Fruit fly (Drosophila melanogaster) whole organism, embryonic: ENCODE data around the gene CG43915.

Experiments used
- Abd-B ChIP-seq: fragments of 200-800 bp; sonication (Bioruptor generic); optimal IDR thresholded peaks from 2 replicates; lab custom pipeline; 2018; ENCODE audit warnings: missing biosample characterization, mild to moderate bottlenecking, missing genetic modification characterization, moderate library complexity
- B-H1 ChIP-seq: fragments of 200-800 bp; sonication (Bioruptor generic); IDR thresholded peaks from 3 replicates; pipeline ENCODE4 v1.3.6; 2022; ENCODE audit warnings: missing biosample characterization, missing genetic modification characterization
- B-H2 ChIP-seq: fragments of 200-800 bp; sonication (Bioruptor generic); optimal IDR thresholded peaks from 2 replicates; lab custom pipeline; 2018; ENCODE audit warnings: missing biosample characterization, mild to moderate bottlenecking, missing genetic modification characterization
- Bdp1 ChIP-seq: fragments of 200-800 bp; sonication (Bioruptor generic); optimal IDR thresholded peaks from 3 replicates; lab custom pipeline; 2016; ENCODE audit warnings: missing biosample characterization, missing genetic modification characterization
- Bgb ChIP-seq: fragments of 200-800 bp; sonication (Bioruptor generic); IDR thresholded peaks from 2 replicates; pipeline ENCODE4 v1.3.6; 2022; ENCODE audit warnings: missing biosample characterization, missing genetic modification characterization; ENCODE audit not compliant: partially characterized antibody
- Bteb2 ChIP-seq: fragments of 200-800 bp; sonication (Bioruptor generic); optimal IDR thresholded peaks from 2 replicates; lab custom pipeline; 2016; ENCODE audit warnings: missing biosample characterization, missing genetic modification characterization
- CG10654 ChIP-seq: fragments of 200-800 bp; sonication (Bioruptor generic); optimal IDR thresholded peaks from 2 replicates; lab custom pipeline; 2016; ENCODE audit warnings: missing biosample characterization, missing genetic modification characterization
- CG11085 ChIP-seq: fragments of 200-800 bp; sonication (Bioruptor generic); IDR thresholded peaks from 2 replicates; pipeline ENCODE4 v1.3.6; 2022; ENCODE audit warnings: missing biosample characterization, missing genetic modification characterization
- CG11247 ChIP-seq: fragments of 200-800 bp; sonication (Bioruptor generic); IDR thresholded peaks from 2 replicates; pipeline ENCODE4 v1.3.6; 2022; ENCODE audit warnings: missing biosample characterization, missing genetic modification characterization
- CG11560 ChIP-seq: fragments of 200-800 bp; sonication (Bioruptor generic); IDR thresholded peaks from 3 replicates; pipeline ENCODE4 v1.3.6; 2022; ENCODE audit warnings: missing biosample characterization, missing genetic modification characterization
- CG11695 ChIP-seq: fragments of 200-800 bp; sonication (Bioruptor generic); IDR thresholded peaks from 3 replicates; pipeline ENCODE4 v1.3.6; 2022; ENCODE audit warnings: missing biosample characterization, missing genetic modification characterization
- CG12659 ChIP-seq: fragments of 200-800 bp; sonication (Bioruptor generic); optimal IDR thresholded peaks from 3 replicates; lab custom pipeline; 2017; ENCODE audit warnings: mild to moderate bottlenecking, missing biosample characterization, missing genetic modification reagents, missing genetic modification characterization
- CG12744 ChIP-seq: fragments of 200-800 bp; sonication (Bioruptor generic); optimal IDR thresholded peaks from 2 replicates; lab custom pipeline; 2016; ENCODE audit warnings: missing biosample characterization, missing genetic modification characterization
- CG14860 ChIP-seq: fragments of 200-800 bp; sonication (Bioruptor generic); IDR thresholded peaks from 3 replicates; pipeline ENCODE4 v1.3.6; 2022; ENCODE audit warnings: missing biosample characterization, missing genetic modification characterization; ENCODE audit not compliant: partially characterized antibody
- CG15479 ChIP-seq: fragments of 200-800 bp; sonication (Bioruptor generic); optimal IDR thresholded peaks from 3 replicates; lab custom pipeline; 2019; ENCODE audit warnings: missing biosample characterization, mild to moderate bottlenecking, missing genetic modification characterization, moderate library complexity
- CG15514 ChIP-seq: fragments of 200-800 bp; sonication (Bioruptor generic); optimal IDR thresholded peaks from 3 replicates; lab custom pipeline; 2017; ENCODE audit warnings: missing biosample characterization, missing genetic modification characterization, mild to moderate bottlenecking, moderate library complexity, missing genetic modification reagents
- CG17328 ChIP-seq: fragments of 200-800 bp; sonication (Bioruptor generic); IDR thresholded peaks from 2 replicates; pipeline ENCODE4 v1.3.6; 2022; ENCODE audit warnings: missing biosample characterization, missing genetic modification characterization
- CG17568 ChIP-seq: fragments of 200-800 bp; sonication (Bioruptor generic); optimal IDR thresholded peaks from 2 replicates; lab custom pipeline; 2018; ENCODE audit warnings: missing biosample characterization, mild to moderate bottlenecking, missing genetic modification characterization, moderate library complexity
- CG17829 ChIP-seq: fragments of 200-800 bp; optimal IDR thresholded peaks from 2 replicates; lab custom pipeline; 2019; ENCODE audit warnings: missing biosample characterization, mild to moderate bottlenecking, missing genetic modification characterization, moderate library complexity
- CG32532 ChIP-seq: fragments of 200-800 bp; sonication (Bioruptor generic); IDR thresholded peaks from 2 replicates; pipeline ENCODE4 v1.3.6; 2022; ENCODE audit warnings: missing biosample characterization, missing genetic modification characterization
- CG34422 ChIP-seq: fragments of 200-800 bp; sonication (Bioruptor generic); IDR thresholded peaks from 3 replicates; pipeline ENCODE4 v1.3.6; 2022; ENCODE audit warnings: missing biosample characterization, missing genetic modification characterization
- CG6854 ChIP-seq: fragments of 200-800 bp; sonication (Bioruptor generic); optimal IDR thresholded peaks from 3 replicates; lab custom pipeline; 2017; ENCODE audit warnings: missing biosample characterization, mild to moderate bottlenecking, missing genetic modification characterization
- CG8359 ChIP-seq: fragments of 200-800 bp; sonication (Bioruptor generic); optimal IDR thresholded peaks from 2 replicates; lab custom pipeline; 2017; ENCODE audit warnings: missing biosample characterization, mild to moderate bottlenecking, missing genetic modification characterization, borderline replicate concordance
- CG8924 ChIP-seq: fragments of 200-800 bp; optimal IDR thresholded peaks from 3 replicates; lab custom pipeline; 2019; ENCODE audit warnings: missing biosample characterization, mild to moderate bottlenecking, missing genetic modification characterization, moderate library complexity
- CG9215 ChIP-seq: fragments of 200-800 bp; sonication (Bioruptor generic); IDR thresholded peaks from 2 replicates; pipeline ENCODE4 v1.3.6; 2022; ENCODE audit warnings: missing biosample characterization, missing genetic modification characterization
- CG9437 ChIP-seq: fragments of 200-800 bp; sonication (Bioruptor generic); optimal IDR thresholded peaks from 2 replicates; lab custom pipeline; 2018; ENCODE audit warnings: missing biosample characterization, mild to moderate bottlenecking, missing genetic modification characterization
- CG9797 ChIP-seq: fragments of 200-800 bp; sonication (Bioruptor generic); optimal IDR thresholded peaks from 3 replicates; lab custom pipeline; 2018; ENCODE audit warnings: missing biosample characterization, mild to moderate bottlenecking, missing genetic modification characterization
- CG9876 ChIP-seq: fragments of 200-800 bp; sonication (Bioruptor generic); optimal IDR thresholded peaks from 2 replicates; lab custom pipeline; 2016; ENCODE audit warnings: missing biosample characterization, missing genetic modification characterization
- CTCF ChIP-seq: fragments of 200-800 bp; sonication (Bioruptor generic); optimal IDR thresholded peaks from 2 replicates; lab custom pipeline; 2017; ENCODE audit warnings: missing biosample characterization, mild to moderate bottlenecking, missing genetic modification characterization, moderate library complexity
- HHEX ChIP-seq: fragments of 200-800 bp; sonication (Bioruptor generic); optimal IDR thresholded peaks from 3 replicates; lab custom pipeline; 2017; ENCODE audit warnings: missing biosample characterization, mild to moderate bottlenecking, missing genetic modification characterization, missing genetic modification reagents
- HLH4C ChIP-seq: fragments of 200-800 bp; sonication (Bioruptor generic); IDR thresholded peaks from 3 replicates; pipeline ENCODE4 v1.3.6; 2022; ENCODE audit warnings: missing biosample characterization, missing genetic modification characterization; ENCODE audit not compliant: partially characterized antibody
- Hr51 ChIP-seq, 2 experiments: fragments of 200-800 bp; sonication (Bioruptor generic); optimal IDR thresholded peaks; 2 replicates in 1 of 2; 3 replicates in 1 of 2; lab custom pipeline; 2016 to 2018; ENCODE audit warnings: missing biosample characterization in 2 of 2, missing genetic modification characterization in 2 of 2, mild to moderate bottlenecking in 1 of 2, moderate library complexity in 1 of 2
- NFAT ChIP-seq: fragments of 200-800 bp; sonication (Bioruptor generic); IDR thresholded peaks from 2 replicates; pipeline ENCODE4 v1.3.6; 2022; ENCODE audit warnings: missing biosample characterization, missing genetic modification characterization
- Nf-YC ChIP-seq: fragments of 200-800 bp; optimal IDR thresholded peaks from 3 replicates; lab custom pipeline; 2019; ENCODE audit warnings: missing biosample characterization, mild to moderate bottlenecking, missing genetic modification characterization, moderate library complexity
- Stat92E ChIP-seq, 3 experiments: fragments of >200 bp in 2 of 3; fragments of 200-800 bp in 1 of 3; sonication (Bioruptor generic) in 1 of 3; optimal IDR thresholded peaks; 2 replicates each; lab custom pipeline; 2017 to 2019; ENCODE audit warnings: missing biosample characterization in 3 of 3, missing genetic modification characterization in 3 of 3, mild to moderate bottlenecking in 1 of 3, moderate library complexity in 1 of 3
- bigmax ChIP-seq: fragments of 200-800 bp; sonication (Bioruptor generic); optimal IDR thresholded peaks from 2 replicates; lab custom pipeline; 2018; ENCODE audit warnings: missing biosample characterization, mild to moderate bottlenecking, missing genetic modification characterization
- cas ChIP-seq: fragments of 200-800 bp; sonication (Bioruptor generic); IDR thresholded peaks from 2 replicates; pipeline ENCODE4 v1.3.6; 2022; ENCODE audit warnings: missing biosample characterization, missing genetic modification characterization
- ci ChIP-seq: fragments of 200-800 bp; sonication (Bioruptor generic); IDR thresholded peaks from 3 replicates; pipeline ENCODE4 v1.3.6; 2022; ENCODE audit warnings: missing biosample characterization, missing genetic modification characterization
- dati ChIP-seq: fragments of 200-800 bp; sonication (Bioruptor generic); IDR thresholded peaks from 2 replicates; pipeline ENCODE4 v1.3.6; 2022; ENCODE audit warnings: missing biosample characterization, missing genetic modification characterization
- dysf ChIP-seq: fragments of 200-800 bp; sonication (Bioruptor generic); IDR thresholded peaks from 3 replicates; pipeline ENCODE4 v1.3.6; 2022; ENCODE audit warnings: missing biosample characterization, missing genetic modification characterization
- grau ChIP-seq: fragments of 200-800 bp; optimal IDR thresholded peaks from 3 replicates; lab custom pipeline; 2019; ENCODE audit warnings: missing biosample characterization, mild to moderate bottlenecking, missing genetic modification characterization, moderate library complexity
- jing ChIP-seq: fragments of 200-800 bp; sonication (Bioruptor generic); optimal IDR thresholded peaks from 2 replicates; lab custom pipeline; 2018; ENCODE audit warnings: missing biosample characterization, mild to moderate bottlenecking, missing genetic modification characterization
- klu ChIP-seq: fragments of 200-800 bp; sonication (Bioruptor generic); IDR thresholded peaks from 2 replicates; pipeline ENCODE4 v1.3.6; 2022; ENCODE audit warnings: missing biosample characterization, missing genetic modification characterization
- knrl ChIP-seq: fragments of 200-800 bp; sonication (Bioruptor generic); IDR thresholded peaks from 3 replicates; pipeline ENCODE4 v1.3.6; 2022; ENCODE audit warnings: missing biosample characterization, missing genetic modification characterization; ENCODE audit not compliant: partially characterized antibody
- mld ChIP-seq: fragments of 200-800 bp; sonication (Bioruptor generic); IDR thresholded peaks from 3 replicates; pipeline ENCODE4 v1.3.6; 2022; ENCODE audit warnings: missing biosample characterization, missing genetic modification characterization; ENCODE audit not compliant: partially characterized antibody
- nerfin-2 ChIP-seq: fragments of 200-800 bp; sonication (Bioruptor generic); IDR thresholded peaks from 2 replicates; pipeline ENCODE4 v1.3.6; 2022; ENCODE audit warnings: missing biosample characterization, missing genetic modification characterization; ENCODE audit not compliant: partially characterized antibody
- pho ChIP-seq: fragments of 200-800 bp; sonication (Bioruptor generic); optimal IDR thresholded peaks from 2 replicates; lab custom pipeline; 2016; ENCODE audit warnings: missing biosample characterization, missing genetic modification characterization
- run ChIP-seq: fragments of 200-800 bp; sonication (Bioruptor generic); optimal IDR thresholded peaks from 3 replicates; lab custom pipeline; 2018; ENCODE audit warnings: missing biosample characterization, mild to moderate bottlenecking, missing genetic modification characterization
- sens ChIP-seq: fragments of 200-800 bp; sonication (Bioruptor generic); peaks from one replicate; lab custom pipeline; 2016; ENCODE audit warnings: missing biosample characterization, missing genetic modification characterization
- ttk ChIP-seq: fragments of 200-800 bp; sonication (Bioruptor generic); IDR thresholded peaks from 2 replicates; pipeline ENCODE4 v2.1.2; 2022; ENCODE audit warnings: missing biosample characterization, missing genetic modification characterization
- wek ChIP-seq: fragments of 200-800 bp; sonication (Bioruptor generic); optimal IDR thresholded peaks from 3 replicates; lab custom pipeline; 2018; ENCODE audit warnings: missing biosample characterization, mild to moderate bottlenecking, missing genetic modification characterization, moderate library complexity

The CG43915 gene

DNA sequence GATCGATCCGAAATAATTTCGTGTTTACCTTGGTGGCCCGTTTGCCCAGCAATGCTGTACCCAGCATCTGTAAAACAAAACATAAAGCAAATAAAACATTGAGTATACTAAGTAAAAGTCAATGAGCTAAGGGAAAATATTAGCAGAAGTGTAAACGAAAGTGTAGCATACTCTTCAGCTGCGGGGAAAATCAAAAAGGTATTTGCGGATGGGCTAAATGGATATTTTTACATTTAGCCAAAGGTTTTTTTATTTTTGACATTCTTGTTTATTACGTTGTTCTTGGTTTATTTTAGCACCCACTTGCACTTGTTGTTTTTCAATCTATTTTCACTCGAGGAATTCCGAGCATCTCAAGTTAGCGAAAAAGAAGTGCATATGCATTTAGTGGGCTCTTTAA lies 41.8 kb upstream of the CG43915 start (continued):
- no peak for TF ChIP-seq dysf (GFP tag; lab: Robert Waterston, UW)
- TF ChIP-seq ci = 0 out of 3 replicates have a peak, but pooled peaks have one; percentile 43
- no peak for TF ChIP-seq dati (GFP tag; lab: Robert Waterston, UW)
- TF ChIP-seq HHEX (GFP tag; lab: Kevin White, UChicago) = no peak
- no peak for TF ChIP-seq knrl (GFP tag; lab: Robert Waterston, UW)
- TF ChIP-seq jing (GFP tag; lab: Kevin White, UChicago) = no peak
- no peak for TF ChIP-seq grau (tag; lab: Kevin White, UChicago)
- no peak for TF ChIP-seq CG9215 (GFP tag; lab: Robert Waterston, UW)
- no peak for TF ChIP-seq CG17829
- no peak for TF ChIP-seq NFAT (GFP tag; lab: Robert Waterston, UW)
- TF ChIP-seq nerfin-2 (GFP tag; lab: Robert Waterston, UW) = no peak
- no peak for TF ChIP-seq run (tag; lab: Kevin White, UChicago)
- no peak for TF ChIP-seq Bteb2 (GFP tag; lab: Kevin White, UChicago)
- TF ChIP-seq CG11247 (GFP tag; lab: Robert Waterston, UW) = no peak
- no peak for TF ChIP-seq CG12744 (GFP tag; lab: Kevin White, UChicago)
- TF ChIP-seq Nf-YC (tag; lab: Kevin White, UChicago) = no peak
- no peak for TF ChIP-seq CG6854 (GFP tag; lab: Kevin White, UChicago)
- TF ChIP-seq CG11695 = no peak
- TF ChIP-seq Stat92E (GFP tag; optimal IDR thresholded peaks at IDR 0.05; lab: Kevin White, UChicago) = no peak
- TF ChIP-seq CG11085 = no peak
- no peak for TF ChIP-seq cas (GFP tag; lab: Robert Waterston, UW)
- no peak for TF ChIP-seq CG34422 (GFP tag; lab: Robert Waterston, UW)
- peak; percentile 16 for TF ChIP-seq CG17568
- no peak for TF ChIP-seq CG15479 (GFP tag; lab: Kevin White, UChicago)
- TF ChIP-seq CG32532 (GFP tag; lab: Robert Waterston, UW) = no peak
- no peak for TF ChIP-seq Abd-B (GFP tag; lab: Kevin White, UChicago)
- no peak for TF ChIP-seq CG9876 (GFP tag; lab: Kevin White, UChicago)
- 0 out of 3 replicates have a peak, but pooled peaks have one; percentile 33 for TF ChIP-seq HLH4C
- TF ChIP-seq bigmax = no peak
- TF ChIP-seq Bgb (GFP tag; lab: Robert Waterston, UW) = peak; percentile 31; the same call in 1 of the 2 replicates
- no peak for TF ChIP-seq CG10654
- no peak for TF ChIP-seq CG8359 (GFP tag; lab: Kevin White, UChicago)
- no peak for TF ChIP-seq CG17328
- TF ChIP-seq mld (GFP tag; lab: Robert Waterston, UW) = no peak
- TF ChIP-seq klu (GFP tag; lab: Robert Waterston, UW) = no peak
- no peak for TF ChIP-seq CG14860 (GFP tag; lab: Robert Waterston, UW)
- no peak for TF ChIP-seq B-H2
- TF ChIP-seq Hr51 (GFP tag; optimal IDR thresholded peaks at IDR 0.05; lab: Kevin White, UChicago) = no peak
- TF ChIP-seq CG9797 (GFP tag; lab: Kevin White, UChicago) = no peak
- no peak for TF ChIP-seq CG11560 (tag; lab: Robert Waterston, UW)
- TF ChIP-seq CG9437 (GFP tag; lab: Kevin White, UChicago) = peak; percentile 15
- TF ChIP-seq CG15514 (GFP tag; lab: Kevin White, UChicago) = no peak
- peak; percentile 30 for TF ChIP-seq CTCF (GFP tag; lab: Kevin White, UChicago)
- TF ChIP-seq CG12659 = peak; percentile 26
- peak; percentile 84 for TF ChIP-seq sens (GFP tag; lab: Kevin White, UChicago)
- no peak for TF ChIP-seq B-H1 (GFP tag; lab: Robert Waterston, UW)
- TF ChIP-seq ttk (GFP tag; lab: Robert Waterston, UW) = no peak
- TF ChIP-seq pho (GFP tag; lab: Kevin White, UChicago) = no peak
- no peak for TF ChIP-seq Bdp1 (GFP tag; lab: Kevin White, UChicago)
- TF ChIP-seq CG8924 = no peak
- TF ChIP-seq wek (GFP tag; lab: Kevin White, UChicago) = no peak
